Worm (Caenorhabditis elegans): ENCODE measurements around the gene Y48A6B.8.

Y48A6B.8 gene

DNA sequence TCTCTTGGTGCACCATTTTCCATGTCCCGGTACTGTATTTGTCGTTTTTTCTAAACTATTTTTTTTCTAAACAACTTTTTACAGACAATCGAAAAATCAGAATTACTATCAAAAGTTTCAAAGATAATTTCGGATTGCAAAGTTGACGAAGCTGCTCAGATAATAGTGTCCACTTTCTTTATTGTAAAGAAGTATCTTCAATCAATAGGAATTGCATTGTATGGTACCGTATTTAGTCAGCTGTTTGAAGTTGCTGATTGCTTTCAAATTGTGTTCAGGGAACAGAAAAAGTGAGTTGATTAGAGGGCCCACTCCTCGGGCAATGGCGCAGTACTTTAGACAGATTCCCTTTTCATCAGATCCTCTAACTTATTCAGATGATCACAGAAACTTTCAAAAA lies 47.7 kb downstream of the Y48A6B.8 start:
- TF ChIP-seq nhr-23 (tag; optimal IDR thresholded peaks at IDR 0.05) (no peak), nhr-237 (tag; optimal IDR thresholded peaks at IDR 0.05) (no peak), nhr-10 (tag; optimal IDR thresholded peaks at IDR 0.05) (no peak), snpc-4 (tag; optimal IDR thresholded peaks at IDR 0.05) (no peak), unc-55 (GFP tag; optimal IDR thresholded peaks at IDR 0.05) (no peak), lsy-2 (tag; optimal IDR thresholded peaks at IDR 0.05) (no peak), elt-3 (tag; optimal IDR thresholded peaks at IDR 0.05) (no peak), C34F6.9 (tag; optimal IDR thresholded peaks at IDR 0.05) (no peak), egl-27 (tag; optimal IDR thresholded peaks at IDR 0.05) (no peak), nhr-21 (tag; optimal IDR thresholded peaks at IDR 0.05) (no peak), F13H6.1 (tag; optimal IDR thresholded peaks at IDR 0.05) (no peak), ama-1 (optimal IDR thresholded peaks at IDR 0.05) (no peak), nhr-11 (tag; optimal IDR thresholded peaks at IDR 0.05) (no peak)

Data from whole organism, L2 larva.